Fruit fly (Drosophila melanogaster) whole organism, embryonic: ENCODE data around the gene CG42827.

ENCODE experiments used
- CG10979 ChIP-seq: fragments of 200-800 bp; sonication (Bioruptor generic); optimal IDR thresholded peaks from 2 replicates; lab custom pipeline; 2018; ENCODE audit warnings: missing biosample characterization, mild to moderate bottlenecking, missing genetic modification characterization, moderate library complexity
- CG11560 ChIP-seq: fragments of 200-800 bp; sonication (Bioruptor generic); IDR thresholded peaks from 3 replicates; pipeline ENCODE4 v1.3.6; 2022; ENCODE audit warnings: missing biosample characterization, missing genetic modification characterization
- CG11696 ChIP-seq: fragments of 200-800 bp; sonication (Bioruptor generic); IDR thresholded peaks from 2 replicates; pipeline ENCODE4 v1.3.6; 2022; ENCODE audit warnings: missing biosample characterization, missing genetic modification characterization
- CG12391 ChIP-seq: fragments of 200-800 bp; sonication (Bioruptor generic); optimal IDR thresholded peaks from 3 replicates; lab custom pipeline; 2018; ENCODE audit warnings: missing biosample characterization, mild to moderate bottlenecking, missing genetic modification characterization, moderate library complexity
- CG14710 ChIP-seq: fragments of 200-800 bp; sonication (Bioruptor generic); optimal IDR thresholded peaks from 3 replicates; lab custom pipeline; 2019; ENCODE audit warnings: missing biosample characterization, mild to moderate bottlenecking, missing genetic modification characterization, moderate library complexity
- CG16815 ChIP-seq: fragments of 200-800 bp; sonication (Bioruptor generic); optimal IDR thresholded peaks from 3 replicates; lab custom pipeline; 2017; ENCODE audit warnings: missing biosample characterization, mild to moderate bottlenecking, missing genetic modification characterization
- CG17568 ChIP-seq: fragments of 200-800 bp; sonication (Bioruptor generic); optimal IDR thresholded peaks from 2 replicates; lab custom pipeline; 2018; ENCODE audit warnings: missing biosample characterization, mild to moderate bottlenecking, missing genetic modification characterization, moderate library complexity
- CG18011 ChIP-seq: fragments of 200-800 bp; sonication (Bioruptor generic); optimal IDR thresholded peaks from 2 replicates; lab custom pipeline; 2017; ENCODE audit warnings: missing biosample characterization, missing genetic modification characterization, mild to moderate bottlenecking, moderate library complexity, missing genotype
- CG18262 ChIP-seq: fragments of 200-800 bp; optimal IDR thresholded peaks from 3 replicates; lab custom pipeline; 2019; ENCODE audit warnings: missing biosample characterization, mild to moderate bottlenecking, missing genetic modification characterization, moderate library complexity
- CG2712 ChIP-seq: fragments of 200-800 bp; optimal IDR thresholded peaks from 3 replicates; lab custom pipeline; 2019; ENCODE audit warnings: missing biosample characterization, mild to moderate bottlenecking, missing genetic modification characterization, moderate library complexity
- CG2875 ChIP-seq: fragments of 200-800 bp; sonication (Bioruptor generic); optimal IDR thresholded peaks from 2 replicates; lab custom pipeline; 2017; ENCODE audit warnings: missing biosample characterization, mild to moderate bottlenecking, missing genetic modification characterization, missing genetic modification reagents
- CG31441 ChIP-seq: fragments of 200-800 bp; sonication (Bioruptor generic); IDR thresholded peaks from 2 replicates; pipeline ENCODE4 v1.3.6; 2022; ENCODE audit warnings: missing biosample characterization, missing genetic modification characterization
- CG4854 ChIP-seq: fragments of 200-800 bp; sonication (Bioruptor generic); optimal IDR thresholded peaks from 2 replicates; lab custom pipeline; 2016; ENCODE audit warnings: missing biosample characterization, missing genetic modification characterization, inconsistent platforms
- CG6175 ChIP-seq: fragments of 200-800 bp; sonication (Bioruptor generic); IDR thresholded peaks from 3 replicates; pipeline ENCODE4 v1.3.6; 2022; ENCODE audit warnings: missing biosample characterization, missing genetic modification characterization
- CG6254 ChIP-seq: fragments of 200-800 bp; sonication (Bioruptor generic); optimal IDR thresholded peaks from 3 replicates; lab custom pipeline; 2017; ENCODE audit warnings: mild to moderate bottlenecking, missing biosample characterization, missing genetic modification reagents, missing genetic modification characterization
- CG6854 ChIP-seq: fragments of 200-800 bp; sonication (Bioruptor generic); optimal IDR thresholded peaks from 3 replicates; lab custom pipeline; 2017; ENCODE audit warnings: missing biosample characterization, mild to moderate bottlenecking, missing genetic modification characterization
- CG7556 ChIP-seq: fragments of 200-800 bp; sonication (Bioruptor generic); optimal IDR thresholded peaks from 2 replicates; lab custom pipeline; 2017; ENCODE audit warnings: missing biosample characterization, mild to moderate bottlenecking, missing genetic modification characterization
- CG7786 ChIP-seq: fragments of 200-800 bp; sonication (Bioruptor generic); optimal IDR thresholded peaks from 2 replicates; lab custom pipeline; 2016; ENCODE audit warnings: missing biosample characterization, missing genetic modification characterization
- CG8765 ChIP-seq: fragments of 200-800 bp; sonication (Bioruptor generic); IDR thresholded peaks from 2 replicates; pipeline ENCODE4 v1.3.6; 2022; ENCODE audit warnings: missing biosample characterization, missing genetic modification characterization
- CG8924 ChIP-seq: fragments of 200-800 bp; optimal IDR thresholded peaks from 3 replicates; lab custom pipeline; 2019; ENCODE audit warnings: missing biosample characterization, mild to moderate bottlenecking, missing genetic modification characterization, moderate library complexity
- Chrac-16 ChIP-seq: fragments of 200-800 bp; sonication (Bioruptor generic); optimal IDR thresholded peaks from 3 replicates; lab custom pipeline; 2016; ENCODE audit warnings: missing biosample characterization, missing genetic modification characterization
- Dbx ChIP-seq: fragments of 200-800 bp; sonication (Bioruptor generic); IDR thresholded peaks from 3 replicates; pipeline ENCODE4 v1.3.6; 2022; ENCODE audit warnings: missing biosample characterization, missing genetic modification characterization
- Dp ChIP-seq: fragments of 200-800 bp; sonication (Bioruptor generic); optimal IDR thresholded peaks from 2 replicates; lab custom pipeline; 2018; ENCODE audit warnings: missing biosample characterization, mild to moderate bottlenecking, missing genetic modification characterization, moderate library complexity
- E2f2 ChIP-seq: fragments of 200-800 bp; sonication (Bioruptor generic); IDR thresholded peaks from 2 replicates; pipeline ENCODE4 v1.3.6; 2022; ENCODE audit warnings: missing biosample characterization, missing genetic modification characterization
- Lhr ChIP-seq: fragments of 200-800 bp; sonication (Bioruptor generic); optimal IDR thresholded peaks from 3 replicates; lab custom pipeline; 2017; ENCODE audit warnings: mild to moderate bottlenecking, missing biosample characterization, missing genetic modification reagents, missing genetic modification characterization
- Oaz ChIP-seq: fragments of 200-800 bp; sonication (Bioruptor generic); IDR thresholded peaks from 2 replicates; pipeline ENCODE4 v1.3.6; 2022; ENCODE audit warnings: missing biosample characterization, missing genetic modification characterization
- PHDP ChIP-seq: fragments of 200-800 bp; sonication (Bioruptor generic); optimal IDR thresholded peaks from 3 replicates; lab custom pipeline; 2018; ENCODE audit warnings: missing biosample characterization, mild to moderate bottlenecking, missing genetic modification characterization, moderate library complexity
- Ptx1 ChIP-seq: fragments of 200-800 bp; sonication (Bioruptor generic); IDR thresholded peaks from 2 replicates; pipeline ENCODE4 v1.3.6; 2022; ENCODE audit warnings: missing biosample characterization, missing genetic modification characterization
- Trl ChIP-seq, 3 experiments: fragments of >200 bp in 2 of 3; fragments of 200-800 bp in 1 of 3; sonication (Bioruptor generic) in 1 of 3; optimal IDR thresholded peaks; 2 replicates in 1 of 3; 3 replicates in 2 of 3; lab custom pipeline; 2016 to 2017; ENCODE audit warnings: missing biosample characterization in 1 of 3, missing genetic modification characterization in 1 of 3
- ab ChIP-seq: fragments of 200-800 bp; sonication (Bioruptor generic); optimal IDR thresholded peaks from 2 replicates; lab custom pipeline; 2016; ENCODE audit warnings: missing biosample characterization, missing genetic modification characterization
- ara ChIP-seq: fragments of 200-800 bp; sonication (Bioruptor generic); IDR thresholded peaks from 2 replicates; pipeline ENCODE4 v1.3.6; 2022; ENCODE audit warnings: missing biosample characterization, missing genetic modification characterization
- bbx ChIP-seq: fragments of 200-800 bp; sonication (Bioruptor generic); IDR thresholded peaks from 2 replicates; pipeline ENCODE4 v1.3.6; 2022; ENCODE audit warnings: missing biosample characterization, missing genetic modification characterization; ENCODE audit not compliant: partially characterized antibody
- croc ChIP-seq: fragments of 200-800 bp; sonication (Bioruptor generic); conservative IDR thresholded peaks from 3 replicates; pipeline ENCODE4 v1.3.6; 2022; ENCODE audit warnings: missing biosample characterization, missing genetic modification characterization
- cwo ChIP-seq: fragments of 200-800 bp; sonication (Bioruptor generic); optimal IDR thresholded peaks from 3 replicates; lab custom pipeline; 2017; ENCODE audit warnings: missing biosample characterization, missing genetic modification characterization, mild to moderate bottlenecking, moderate library complexity, missing genetic modification reagents
- disco-r ChIP-seq: fragments of 200-800 bp; sonication (Bioruptor generic); optimal IDR thresholded peaks from 2 replicates; lab custom pipeline; 2016; ENCODE audit warnings: missing biosample characterization, missing genetic modification characterization
- ems ChIP-seq: fragments of 200-800 bp; sonication (Bioruptor generic); optimal IDR thresholded peaks from 3 replicates; lab custom pipeline; 2016; ENCODE audit warnings: missing biosample characterization, missing genetic modification characterization
- gce ChIP-seq: fragments of 200-800 bp; sonication (Bioruptor generic); IDR thresholded peaks from 3 replicates; pipeline ENCODE4 v1.3.6; 2022; ENCODE audit warnings: missing biosample characterization, missing genetic modification characterization
- gcm ChIP-seq: fragments of 200-800 bp; sonication (Bioruptor generic); optimal IDR thresholded peaks from 2 replicates; lab custom pipeline; 2019; ENCODE audit warnings: missing biosample characterization, mild to moderate bottlenecking, missing genetic modification characterization, moderate library complexity
- insv ChIP-seq, 2 experiments: fragments of 200-800 bp; sonication (Bioruptor generic); optimal IDR thresholded peaks; 3 replicates each; lab custom pipeline; 2016 to 2018; ENCODE audit warnings: missing biosample characterization in 2 of 2, missing genetic modification characterization in 2 of 2
- jumu ChIP-seq: fragments of 200-800 bp; sonication (Bioruptor generic); optimal IDR thresholded peaks from 3 replicates; lab custom pipeline; 2016; ENCODE audit warnings: missing biosample characterization, missing genetic modification characterization
- knrl ChIP-seq: fragments of 200-800 bp; sonication (Bioruptor generic); IDR thresholded peaks from 3 replicates; pipeline ENCODE4 v1.3.6; 2022; ENCODE audit warnings: missing biosample characterization, missing genetic modification characterization; ENCODE audit not compliant: partially characterized antibody
- nerfin-1 ChIP-seq: fragments of 200-800 bp; sonication (Bioruptor generic); optimal IDR thresholded peaks from 3 replicates; lab custom pipeline; 2019; ENCODE audit warnings: missing biosample characterization, mild to moderate bottlenecking, missing genetic modification characterization, moderate library complexity
- odd ChIP-seq: fragments of 200-800 bp; sonication (Bioruptor generic); optimal IDR thresholded peaks from 2 replicates; lab custom pipeline; 2017; ENCODE audit warnings: missing biosample characterization, mild to moderate bottlenecking, missing genetic modification characterization
- phol ChIP-seq: fragments of 200-800 bp; sonication (Bioruptor generic); optimal IDR thresholded peaks from 3 replicates; lab custom pipeline; 2018; ENCODE audit warnings: missing biosample characterization, mild to moderate bottlenecking, missing genetic modification characterization, moderate library complexity
- salm ChIP-seq: fragments of 200-800 bp; sonication (Bioruptor generic); optimal IDR thresholded peaks from 2 replicates; lab custom pipeline; 2018; ENCODE audit warnings: missing biosample characterization, mild to moderate bottlenecking, missing genetic modification characterization
- sna ChIP-seq: fragments of 200-800 bp; sonication (Bioruptor generic); IDR thresholded peaks from 2 replicates; pipeline ENCODE4 v1.3.6; 2022; ENCODE audit warnings: missing biosample characterization, missing genetic modification characterization; ENCODE audit not compliant: partially characterized antibody
- so ChIP-seq: fragments of 200-800 bp; sonication (Bioruptor generic); IDR thresholded peaks from 3 replicates; pipeline ENCODE4 v1.3.6; 2022; ENCODE audit warnings: missing biosample characterization, missing genetic modification characterization
- trh ChIP-seq: fragments of 200-800 bp; sonication (Bioruptor generic); optimal IDR thresholded peaks from 2 replicates; lab custom pipeline; 2016; ENCODE audit warnings: missing biosample characterization, missing genetic modification characterization
- vfl ChIP-seq: fragments of 200-800 bp; sonication (Bioruptor generic); optimal IDR thresholded peaks from 2 replicates; lab custom pipeline; 2016; ENCODE audit warnings: missing biosample characterization, missing genetic modification characterization

Gene CG42827

DNA sequence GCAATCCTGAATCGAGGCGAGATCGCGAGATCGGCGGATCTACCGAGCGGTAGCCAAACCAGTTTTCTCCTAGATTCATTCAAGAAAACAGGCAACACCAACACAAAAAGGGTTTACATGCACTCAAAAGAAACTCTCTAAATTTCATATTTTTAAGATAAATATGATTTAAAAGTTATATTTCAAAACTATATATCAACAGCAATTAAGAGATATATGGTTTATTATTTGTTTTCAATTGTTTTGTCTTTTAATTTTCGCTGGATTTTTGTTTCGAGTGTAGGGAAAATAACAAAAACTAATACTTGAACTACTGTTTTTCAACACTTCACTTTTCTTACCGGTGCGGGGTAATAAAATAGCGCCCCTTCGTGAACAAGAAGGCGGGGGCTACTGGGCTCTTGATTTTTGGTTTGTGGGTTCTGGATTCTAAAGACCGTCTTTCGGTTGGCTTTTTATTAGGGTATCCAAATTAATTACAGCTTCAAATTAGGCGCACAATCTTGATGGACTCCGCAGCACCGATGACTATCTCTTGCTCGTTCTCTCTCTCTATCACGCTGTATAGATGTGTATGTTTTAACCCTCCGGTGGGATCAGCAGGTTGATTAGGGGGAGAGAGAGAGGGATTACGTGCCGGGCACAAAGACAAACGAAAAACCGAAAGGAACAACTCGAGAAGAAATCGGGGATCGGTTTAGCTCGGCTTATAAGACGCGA lies 27.5 kb upstream of the CG42827 start (continued):
- TF ChIP-seq phol (tag; lab: Kevin White, UChicago) (peak; percentile 69), PHDP (peak; percentile 12), trh (no peak), CG7786 (GFP tag; lab: Kevin White, UChicago) (no peak), CG16815 (GFP tag; lab: Kevin White, UChicago) (peak; percentile 48), odd (GFP tag; lab: Kevin White, UChicago) (peak; percentile 16), CG6854 (GFP tag; lab: Kevin White, UChicago) (no peak), nerfin-1 (tag; lab: Kevin White, UChicago) (peak; percentile 28), CG14710 (peak; percentile 76), CG2712 (peak; percentile 83), Oaz (GFP tag; lab: Robert Waterston, UW) (no peak), CG6254 (GFP tag; lab: Kevin White, UChicago) (peak; percentile 2), disco-r (GFP tag; lab: Kevin White, UChicago) (no peak), Lhr (peak; percentile 0), CG7556 (GFP tag; lab: Kevin White, UChicago) (peak; percentile 48), CG4854 (GFP tag; lab: Kevin White, UChicago) (peak; percentile 8), CG31441 (GFP tag; lab: Robert Waterston, UW) (peak; percentile 63), cwo (GFP tag; lab: Kevin White, UChicago) (no peak), insv (GFP tag; optimal IDR thresholded peaks at IDR 0.05; lab: Kevin White, UChicago) (no peak), vfl (GFP tag; lab: Kevin White, UChicago) (no peak), Ptx1 (no peak), Dbx (GFP tag; lab: Robert Waterston, UW) (no peak), gce (no peak; the same call in 2 of the 3 replicates), CG2875 (GFP tag; lab: Kevin White, UChicago) (no peak), CG6175 (GFP tag; lab: Robert Waterston, UW) (no peak), CG8765 (GFP tag; lab: Robert Waterston, UW) (peak; percentile 9; the same call in 1 of the 2 replicates), E2f2 (GFP tag; lab: Robert Waterston, UW) (peak; percentile 24; the same call in 1 of the 2 replicates), CG11696 (GFP tag; lab: Robert Waterston, UW) (no peak), jumu (GFP tag; lab: Kevin White, UChicago) (no peak), Dp (GFP tag; lab: Kevin White, UChicago) (no peak), CG18262 (tag; lab: Kevin White, UChicago) (peak; percentile 83), croc (peak; percentile 46), bbx (GFP tag; lab: Robert Waterston, UW) (no peak), Chrac-16 (GFP tag; lab: Kevin White, UChicago) (peak; percentile 45), so (GFP tag; lab: Robert Waterston, UW) (no peak), gcm (GFP tag; lab: Kevin White, UChicago) (peak; percentile 39), Trl (optimal IDR thresholded peaks at IDR 0.05; lab: Kevin White, UChicago) (peak in 1 of 2 experiments; percentile 13), Trl (GFP tag; optimal IDR thresholded peaks at IDR 0.05; lab: Kevin White, UChicago) (no peak), sna (no peak), CG17568 (GFP tag; lab: Kevin White, UChicago) (no peak), ems (GFP tag; lab: Kevin White, UChicago) (peak; percentile 19), knrl (GFP tag; lab: Robert Waterston, UW) (no peak), CG12391 (tag; lab: Kevin White, UChicago) (peak; percentile 67), ab (GFP tag; lab: Kevin White, UChicago) (no peak), CG11560 (tag; lab: Robert Waterston, UW) (no peak), ara (peak; percentile 67), CG10979 (tag; lab: Kevin White, UChicago) (peak; percentile 77), CG18011 (GFP tag; lab: Kevin White, UChicago) (no peak), salm (tag; lab: Kevin White, UChicago) (no peak), CG8924 (tag; lab: Kevin White, UChicago) (peak; percentile 50)
